Fruit fly (Drosophila melanogaster) whole organism, embryonic: Measurements from ENCODE around the gene CG10725.

Experiments used
- Aef1 ChIP-seq: fragments of 200-800 bp; sonication (Bioruptor generic); IDR thresholded peaks from 3 replicates; pipeline ENCODE4 v1.3.6; 2022; ENCODE audit warnings: missing biosample characterization, missing genetic modification characterization
- CG10209 ChIP-seq: fragments of 200-800 bp; sonication (Bioruptor generic); optimal IDR thresholded peaks from 3 replicates; lab custom pipeline; 2017; ENCODE audit warnings: missing biosample characterization, mild to moderate bottlenecking, missing genetic modification characterization, missing genetic modification reagents
- CG10267 ChIP-seq: fragments of 200-800 bp; sonication (Bioruptor generic); optimal IDR thresholded peaks from 2 replicates; lab custom pipeline; 2018; ENCODE audit warnings: missing biosample characterization, mild to moderate bottlenecking, missing genetic modification characterization, moderate library complexity
- CG11093 ChIP-seq: fragments of 200-800 bp; sonication (Bioruptor generic); IDR thresholded peaks from 3 replicates; pipeline ENCODE4 v1.3.6; 2022; ENCODE audit warnings: missing biosample characterization, missing genetic modification characterization
- CG12659 ChIP-seq: fragments of 200-800 bp; sonication (Bioruptor generic); optimal IDR thresholded peaks from 3 replicates; lab custom pipeline; 2017; ENCODE audit warnings: mild to moderate bottlenecking, missing biosample characterization, missing genetic modification reagents, missing genetic modification characterization
- CG13287 ChIP-seq: fragments of 200-800 bp; sonication (Bioruptor generic); IDR thresholded peaks from 2 replicates; pipeline ENCODE4 v1.3.6; 2022; ENCODE audit warnings: missing biosample characterization, missing genetic modification characterization; ENCODE audit not compliant: partially characterized antibody
- CG13424 ChIP-seq: fragments of 200-800 bp; sonication (Bioruptor generic); optimal IDR thresholded peaks from 2 replicates; lab custom pipeline; 2019; ENCODE audit warnings: missing biosample characterization, mild to moderate bottlenecking, missing genetic modification characterization, moderate library complexity
- CG15073 ChIP-seq: fragments of 200-800 bp; sonication (Bioruptor generic); optimal IDR thresholded peaks from 2 replicates; lab custom pipeline; 2016; ENCODE audit warnings: missing biosample characterization, missing genetic modification characterization
- CG15696 ChIP-seq: fragments of 200-800 bp; sonication (Bioruptor generic); optimal IDR thresholded peaks from 2 replicates; lab custom pipeline; 2019; ENCODE audit warnings: missing biosample characterization, mild to moderate bottlenecking, missing genetic modification characterization, moderate library complexity
- CG17361 ChIP-seq: fragments of 200-800 bp; sonication (Bioruptor generic); IDR thresholded peaks from 3 replicates; pipeline ENCODE4 v1.3.6; 2022; ENCODE audit warnings: missing biosample characterization, missing genetic modification characterization
- CG18476 ChIP-seq: fragments of 200-800 bp; sonication (Bioruptor generic); optimal IDR thresholded peaks from 2 replicates; lab custom pipeline; 2016; ENCODE audit warnings: missing biosample characterization, mild to moderate bottlenecking, missing genetic modification characterization
- CG2129 ChIP-seq: fragments of 200-800 bp; sonication (Bioruptor generic); IDR thresholded peaks from 2 replicates; pipeline ENCODE4 v1.3.6; 2022; ENCODE audit warnings: missing biosample characterization, missing genetic modification characterization; ENCODE audit not compliant: partially characterized antibody
- CG31388 ChIP-seq: fragments of 200-800 bp; sonication (Bioruptor generic); optimal IDR thresholded peaks from 2 replicates; lab custom pipeline; 2016; ENCODE audit warnings: missing biosample characterization, missing genetic modification characterization
- CG7963 ChIP-seq: fragments of 200-800 bp; sonication (Bioruptor generic); IDR thresholded peaks from 3 replicates; pipeline ENCODE4 v1.3.6; 2022; ENCODE audit warnings: missing biosample characterization, missing genetic modification characterization; ENCODE audit not compliant: partially characterized antibody
- CG8089 ChIP-seq: fragments of 200-800 bp; sonication (Bioruptor generic); optimal IDR thresholded peaks from 3 replicates; lab custom pipeline; 2016; ENCODE audit warnings: missing biosample characterization, missing genetic modification characterization
- CG8944 ChIP-seq: fragments of 200-800 bp; sonication (Bioruptor generic); optimal IDR thresholded peaks from 3 replicates; lab custom pipeline; 2016; ENCODE audit warnings: missing biosample characterization, missing genetic modification characterization
- CG9215 ChIP-seq: fragments of 200-800 bp; sonication (Bioruptor generic); IDR thresholded peaks from 2 replicates; pipeline ENCODE4 v1.3.6; 2022; ENCODE audit warnings: missing biosample characterization, missing genetic modification characterization
- Dad ChIP-seq: fragments of 200-800 bp; sonication (Bioruptor generic); optimal IDR thresholded peaks from 3 replicates; lab custom pipeline; 2016; ENCODE audit warnings: missing biosample characterization, missing genetic modification characterization
- Ets97D ChIP-seq: fragments of 200-800 bp; sonication (Bioruptor generic); optimal IDR thresholded peaks from 3 replicates; lab custom pipeline; 2016; ENCODE audit warnings: missing biosample characterization, missing genetic modification characterization
- HLHmδ ChIP-seq: fragments of 200-800 bp; sonication (Bioruptor generic); optimal IDR thresholded peaks from 2 replicates; lab custom pipeline; 2018; ENCODE audit warnings: missing biosample characterization, mild to moderate bottlenecking, missing genetic modification characterization, moderate library complexity
- HmgZ ChIP-seq: fragments of 200-800 bp; sonication (Bioruptor generic); optimal IDR thresholded peaks from 2 replicates; lab custom pipeline; 2018; ENCODE audit warnings: missing biosample characterization, mild to moderate bottlenecking, missing genetic modification characterization
- Hmr ChIP-seq: fragments of 200-800 bp; sonication (Bioruptor generic); optimal IDR thresholded peaks from 3 replicates; lab custom pipeline; 2017; ENCODE audit warnings: mild to moderate bottlenecking, missing biosample characterization, missing genetic modification reagents, missing genetic modification characterization
- MESR4 ChIP-seq: fragments of 200-800 bp; sonication (Bioruptor generic); optimal IDR thresholded peaks from 2 replicates; lab custom pipeline; 2018; ENCODE audit warnings: missing biosample characterization, mild to moderate bottlenecking, missing genetic modification characterization, moderate library complexity
- NfI ChIP-seq: fragments of 200-800 bp; sonication (Bioruptor generic); optimal IDR thresholded peaks from 3 replicates; lab custom pipeline; 2018; ENCODE audit warnings: missing biosample characterization, mild to moderate bottlenecking, missing genetic modification characterization, moderate library complexity
- PHDP ChIP-seq: fragments of 200-800 bp; sonication (Bioruptor generic); optimal IDR thresholded peaks from 3 replicates; lab custom pipeline; 2018; ENCODE audit warnings: missing biosample characterization, mild to moderate bottlenecking, missing genetic modification characterization, moderate library complexity
- Pdp1 ChIP-seq, 2 experiments: fragments of 200-800 bp; sonication (Bioruptor generic); optimal IDR thresholded peaks; 3 replicates each; lab custom pipeline; 2016; ENCODE audit warnings: missing biosample characterization in 2 of 2, missing genetic modification characterization in 2 of 2, mild to moderate bottlenecking in 1 of 2, moderate library complexity in 1 of 2
- Rfx ChIP-seq: fragments of 200-800 bp; sonication (Bioruptor generic); IDR thresholded peaks from 2 replicates; pipeline ENCODE4 v1.3.6; 2022; ENCODE audit warnings: missing biosample characterization, missing genetic modification characterization
- Sox100B ChIP-seq: fragments of 200-800 bp; sonication (Bioruptor generic); optimal IDR thresholded peaks from 3 replicates; lab custom pipeline; 2018; ENCODE audit warnings: missing biosample characterization, mild to moderate bottlenecking, missing genetic modification characterization
- Sry-δ ChIP-seq: fragments of 200-800 bp; sonication (Bioruptor generic); optimal IDR thresholded peaks from 2 replicates; lab custom pipeline; 2016; ENCODE audit warnings: missing biosample characterization, missing genetic modification characterization
- Trl ChIP-seq, 3 experiments: fragments of >200 bp in 2 of 3; fragments of 200-800 bp in 1 of 3; sonication (Bioruptor generic) in 1 of 3; optimal IDR thresholded peaks; 2 replicates in 1 of 3; 3 replicates in 2 of 3; lab custom pipeline; 2016 to 2017; ENCODE audit warnings: missing biosample characterization in 1 of 3, missing genetic modification characterization in 1 of 3
- Usf ChIP-seq: fragments of 200-800 bp; sonication (Bioruptor generic); optimal IDR thresholded peaks from 2 replicates; lab custom pipeline; 2017; ENCODE audit warnings: missing genotype, missing biosample characterization, missing genetic modification characterization
- amos ChIP-seq: fragments of 200-800 bp; sonication (Bioruptor generic); IDR thresholded peaks from 2 replicates; pipeline ENCODE4 v1.3.6; 2022; ENCODE audit warnings: missing biosample characterization, missing genetic modification characterization; ENCODE audit not compliant: partially characterized antibody
- bbx ChIP-seq: fragments of 200-800 bp; sonication (Bioruptor generic); IDR thresholded peaks from 2 replicates; pipeline ENCODE4 v1.3.6; 2022; ENCODE audit warnings: missing biosample characterization, missing genetic modification characterization; ENCODE audit not compliant: partially characterized antibody
- caup ChIP-seq: fragments of 200-800 bp; sonication (Bioruptor generic); optimal IDR thresholded peaks from 3 replicates; lab custom pipeline; 2017; ENCODE audit warnings: missing biosample characterization, mild to moderate bottlenecking, missing genetic modification characterization, moderate library complexity; ENCODE audit not compliant: severe bottlenecking
- dmrt11E ChIP-seq: fragments of 200-800 bp; sonication (Bioruptor generic); optimal IDR thresholded peaks from 3 replicates; lab custom pipeline; 2018; ENCODE audit warnings: missing biosample characterization, mild to moderate bottlenecking, missing genetic modification characterization, moderate library complexity
- esg ChIP-seq: fragments of 200-800 bp; sonication (Bioruptor generic); conservative IDR thresholded peaks from 2 replicates; pipeline ENCODE4 v1.3.6; 2022; ENCODE audit warnings: missing biosample characterization, missing genetic modification characterization
- fu2 ChIP-seq: fragments of 200-800 bp; sonication (Bioruptor generic); optimal IDR thresholded peaks from 2 replicates; lab custom pipeline; 2016; ENCODE audit warnings: missing biosample characterization, missing genetic modification characterization
- insv ChIP-seq, 2 experiments: fragments of 200-800 bp; sonication (Bioruptor generic); optimal IDR thresholded peaks; 3 replicates each; lab custom pipeline; 2016 to 2018; ENCODE audit warnings: missing biosample characterization in 2 of 2, missing genetic modification characterization in 2 of 2
- jumu ChIP-seq: fragments of 200-800 bp; sonication (Bioruptor generic); optimal IDR thresholded peaks from 3 replicates; lab custom pipeline; 2016; ENCODE audit warnings: missing biosample characterization, missing genetic modification characterization
- nom ChIP-seq: fragments of 200-800 bp; sonication (Bioruptor generic); optimal IDR thresholded peaks from 2 replicates; lab custom pipeline; 2017; ENCODE audit warnings: missing biosample characterization, missing genetic modification characterization, mild to moderate bottlenecking, moderate library complexity, missing genetic modification reagents
- odd ChIP-seq: fragments of 200-800 bp; sonication (Bioruptor generic); optimal IDR thresholded peaks from 2 replicates; lab custom pipeline; 2017; ENCODE audit warnings: missing biosample characterization, mild to moderate bottlenecking, missing genetic modification characterization
- pzg ChIP-seq: fragments of 200-800 bp; sonication (Bioruptor generic); optimal IDR thresholded peaks from 3 replicates; lab custom pipeline; 2018; ENCODE audit warnings: missing biosample characterization, mild to moderate bottlenecking, missing genetic modification characterization, moderate library complexity
- ranshi ChIP-seq: fragments of 200-800 bp; sonication (Bioruptor generic); IDR thresholded peaks from 2 replicates; pipeline ENCODE4 v1.3.6; 2022; ENCODE audit warnings: missing biosample characterization, missing genetic modification characterization
- slou ChIP-seq: fragments of 200-800 bp; sonication (Bioruptor generic); optimal IDR thresholded peaks from 3 replicates; lab custom pipeline; 2016; ENCODE audit warnings: missing biosample characterization, missing genetic modification characterization
- stc ChIP-seq: fragments of 200-800 bp; sonication (Bioruptor generic); IDR thresholded peaks from 2 replicates; pipeline ENCODE4 v1.3.6; 2022; ENCODE audit warnings: missing biosample characterization, missing genetic modification characterization
- sug ChIP-seq: fragments of 200-800 bp; optimal IDR thresholded peaks from 2 replicates; lab custom pipeline; 2019; ENCODE audit warnings: missing biosample characterization, mild to moderate bottlenecking, missing genetic modification characterization, moderate library complexity
- tna ChIP-seq: fragments of 200-800 bp; sonication (Bioruptor generic); IDR thresholded peaks from 2 replicates; pipeline ENCODE4 v1.3.6; 2022; ENCODE audit warnings: missing biosample characterization, missing genetic modification characterization; ENCODE audit not compliant: partially characterized antibody

Gene CG10725

DNA sequence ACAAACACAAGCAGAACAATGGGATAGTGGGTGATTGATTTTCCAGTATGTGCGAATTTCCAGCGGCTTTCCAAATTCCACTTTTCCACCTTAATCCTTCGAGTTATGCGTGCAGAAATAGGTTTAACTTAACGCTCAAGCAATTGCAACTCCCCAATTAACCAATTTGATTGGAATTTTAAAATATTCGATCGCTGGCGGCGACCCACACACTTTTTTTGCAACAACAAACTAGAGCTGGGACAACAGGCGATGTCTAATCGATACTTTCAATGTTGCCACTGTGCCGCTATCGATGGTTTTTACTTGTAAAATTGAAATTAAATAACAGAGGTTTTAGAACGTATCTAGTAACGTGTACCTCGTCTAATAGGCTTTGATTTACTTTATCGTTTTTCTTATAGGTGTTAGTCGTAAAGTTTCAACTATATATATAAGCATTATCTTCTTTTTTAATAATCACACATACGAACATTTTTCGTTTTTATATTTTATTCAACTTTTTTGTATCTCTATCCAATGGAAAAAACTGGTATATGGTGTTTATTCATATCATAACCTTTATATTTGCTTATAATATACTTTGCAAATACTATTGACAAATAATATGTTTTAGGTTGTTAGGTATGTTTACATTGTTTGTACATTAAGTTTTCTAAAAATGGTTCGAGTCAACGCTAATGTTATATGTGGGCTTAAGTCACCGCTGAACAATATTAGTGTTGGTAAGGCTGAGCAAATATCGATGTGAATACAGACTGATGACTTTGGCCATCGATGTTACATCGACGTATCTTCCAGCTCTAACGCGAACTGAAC, 48.5 kb downstream of the CG10725 start, which contains the start of the genes Abp1 and Tgi (continued):
- TF ChIP-seq Trl (optimal IDR thresholded peaks at IDR 0.05; lab: Kevin White, UChicago), result no peak
- TF ChIP-seq Trl (GFP tag; optimal IDR thresholded peaks at IDR 0.05; lab: Kevin White, UChicago), result no peak
- peak; percentile 34; the same call in 2 of the 3 replicates for TF ChIP-seq CG17361
- no peak for TF ChIP-seq CG11093 (GFP tag; lab: Robert Waterston, UW)
- no peak for TF ChIP-seq CG8089
- TF ChIP-seq CG13287, result peak; percentile 80
- TF ChIP-seq CG9215 (GFP tag; lab: Robert Waterston, UW), result peak; percentile 51; the same call in 1 of the 2 replicates
- TF ChIP-seq tna, result peak; percentile 69
- peak; percentile 37 for TF ChIP-seq fu2 (GFP tag; lab: Kevin White, UChicago)
- TF ChIP-seq jumu, result peak; percentile 19
- peak; percentile 34 for TF ChIP-seq MESR4
- TF ChIP-seq CG10267 (tag; lab: Kevin White, UChicago), result peak; percentile 93
- no peak for TF ChIP-seq HLHmδ
- no peak for TF ChIP-seq slou
- no peak for TF ChIP-seq odd (GFP tag; lab: Kevin White, UChicago)
- peak; percentile 93 for TF ChIP-seq Sry-δ (GFP tag; lab: Kevin White, UChicago)
- TF ChIP-seq CG2129 (GFP tag; lab: Robert Waterston, UW), result peak; percentile 46
- TF ChIP-seq CG8944 (GFP tag; lab: Kevin White, UChicago), result peak; percentile 8
- peak; percentile 36 for TF ChIP-seq CG15696
- no peak for TF ChIP-seq CG15073 (GFP tag; lab: Kevin White, UChicago)
- TF ChIP-seq Usf (GFP tag; lab: Kevin White, UChicago), result no peak
- no peak for TF ChIP-seq CG31388 (GFP tag; lab: Kevin White, UChicago)
- TF ChIP-seq Sox100B (GFP tag; lab: Kevin White, UChicago), result no peak
- TF ChIP-seq CG10209, result peak; percentile 15
- TF ChIP-seq CG12659 (GFP tag; lab: Kevin White, UChicago), result peak; percentile 71
- peak in 1 of 2 experiments; percentile 61 for TF ChIP-seq Pdp1 (GFP tag; optimal IDR thresholded peaks at IDR 0.05; lab: Kevin White, UChicago)
- TF ChIP-seq sug, result peak; percentile 21
- TF ChIP-seq insv (GFP tag; optimal IDR thresholded peaks at IDR 0.05; lab: Kevin White, UChicago), result peak in 1 of 2 experiments; percentile 1
- TF ChIP-seq CG7963 (GFP tag; lab: Robert Waterston, UW), result peak; percentile 84
- TF ChIP-seq NfI (GFP tag; lab: Kevin White, UChicago), result peak; percentile 26
- peak; percentile 23 for TF ChIP-seq dmrt11E (tag; lab: Kevin White, UChicago)
- TF ChIP-seq stc, result no peak
- TF ChIP-seq Hmr (GFP tag; lab: Kevin White, UChicago), result peak; percentile 65
- peak; percentile 62 for TF ChIP-seq Ets97D (GFP tag; lab: Kevin White, UChicago)
- TF ChIP-seq ranshi, result 0 out of 2 replicates have a peak, but pooled peaks have one; percentile 20
- TF ChIP-seq caup, result peak; percentile 16
- TF ChIP-seq esg, result no peak
- TF ChIP-seq Aef1 (GFP tag; lab: Robert Waterston, UW), result peak; percentile 35
- peak; percentile 76 for TF ChIP-seq Rfx (GFP tag; lab: Robert Waterston, UW)
- TF ChIP-seq CG13424 (tag; lab: Kevin White, UChicago), result peak; percentile 0
- peak; percentile 10 for TF ChIP-seq CG18476 (GFP tag; lab: Kevin White, UChicago)
- TF ChIP-seq nom (GFP tag; lab: Kevin White, UChicago), result peak; percentile 7
- peak; percentile 91 for TF ChIP-seq bbx (GFP tag; lab: Robert Waterston, UW)
- TF ChIP-seq PHDP (tag; lab: Kevin White, UChicago), result peak; percentile 53
- peak; percentile 29 for TF ChIP-seq Dad (GFP tag; lab: Kevin White, UChicago)
- TF ChIP-seq HmgZ (tag; lab: Kevin White, UChicago), result peak; percentile 78
- TF ChIP-seq amos (GFP tag; lab: Robert Waterston, UW), result peak; percentile 95
- peak; percentile 88 for TF ChIP-seq pzg
